Worm (Caenorhabditis elegans): ENCODE measurements around the gene F17E9.4.

DNA sequence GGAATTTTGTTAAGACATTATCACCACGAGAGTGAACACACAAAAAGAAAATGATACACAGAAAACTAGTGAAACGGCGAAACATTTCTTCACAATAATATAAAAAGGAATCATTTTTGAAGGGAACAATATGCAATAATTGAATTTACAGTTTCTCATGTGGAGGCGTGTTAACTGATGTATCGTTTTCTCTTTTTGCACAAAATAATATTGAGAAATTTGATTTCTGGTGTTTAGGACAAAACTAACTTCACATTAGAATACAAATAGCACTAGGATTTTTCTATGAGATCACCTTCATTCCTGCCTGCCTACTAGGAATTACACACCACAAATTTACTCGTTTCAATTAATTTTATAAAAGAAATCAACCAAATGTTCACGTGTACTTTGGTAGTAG lies 10.3 kb downstream of the F17E9.4 start, which contains the start of gene D2096.13:
- no peak for TF ChIP-seq nhr-76 (tag; optimal IDR thresholded peaks at IDR 0.05)
- no peak for TF ChIP-seq nhr-237 (tag; optimal IDR thresholded peaks at IDR 0.05)
- no peak for TF ChIP-seq ztf-11 (tag; optimal IDR thresholded peaks at IDR 0.05)
- no peak for TF ChIP-seq sptf-1 (tag; optimal IDR thresholded peaks at IDR 0.05)
- no peak for TF ChIP-seq ces-1 (GFP tag; optimal IDR thresholded peaks at IDR 0.05)
- no peak for TF ChIP-seq nhr-12 (tag; optimal IDR thresholded peaks at IDR 0.05)

Measured in whole organism, mixed stage, embryonic.